Worm (Caenorhabditis elegans): Measurements from ENCODE around the gene cdh-1.

Gene cdh-1

DNA sequence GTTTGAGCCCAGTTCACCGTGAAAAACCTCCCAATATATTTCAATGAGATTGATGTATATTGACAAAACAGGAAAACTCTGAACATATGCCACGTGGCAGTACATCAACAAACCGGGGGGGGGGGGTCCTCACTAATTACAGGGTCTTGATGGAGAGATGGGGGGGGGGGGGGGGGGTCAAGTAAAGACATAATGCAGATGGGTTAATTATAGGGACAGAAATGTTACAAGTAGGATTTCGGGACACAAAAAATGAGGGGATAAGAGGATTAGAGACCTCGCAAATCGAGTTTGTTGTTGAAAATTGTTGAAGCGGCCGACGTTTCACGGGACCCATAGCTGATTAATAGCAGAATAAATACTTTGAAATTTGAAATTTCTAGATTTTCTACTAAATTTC is 2.2 kb downstream of the cdh-1 start (continued):
- no peak for TF ChIP-seq ceh-63 (GFP tag; optimal IDR thresholded peaks at IDR 0.05)
- TF ChIP-seq ceh-90 (tag; optimal IDR thresholded peaks at IDR 0.05), result no peak

DNA sequence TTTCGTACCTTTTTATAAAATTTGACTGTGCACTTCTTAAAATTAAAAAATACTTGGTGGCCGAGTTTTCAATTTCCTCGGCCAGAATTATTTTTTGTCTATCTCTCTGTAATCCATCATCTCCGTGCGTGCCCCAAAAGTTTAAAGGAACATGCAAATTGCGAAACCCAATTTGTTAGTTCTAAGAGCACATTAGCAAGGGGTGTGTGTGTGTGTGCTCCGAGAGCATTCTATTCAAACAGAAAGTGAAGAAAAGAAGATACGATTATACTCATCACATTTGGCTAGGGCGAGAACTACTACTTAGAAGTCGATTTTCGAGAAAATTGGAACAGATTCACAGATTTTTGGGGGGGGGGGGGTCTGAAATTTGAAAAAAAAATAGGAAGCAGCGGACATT is 3.3 kb downstream of the cdh-1 start:
- TF ChIP-seq nhr-19 (GFP tag; conservative IDR thresholded peaks at IDR 0.05) (no peak), ama-1 (optimal IDR thresholded peaks at IDR 0.05) (no peak), nhr-77 (tag; optimal IDR thresholded peaks at IDR 0.05) (no peak), ces-1 (GFP tag; optimal IDR thresholded peaks at IDR 0.05) (peak; percentile 74), irx-1 (tag; optimal IDR thresholded peaks at IDR 0.05) (no peak), lin-14 (GFP tag; optimal IDR thresholded peaks at IDR 0.05) (peak; percentile 55), elt-3 (tag; optimal IDR thresholded peaks at IDR 0.05) (no peak), lir-3 (tag; optimal IDR thresholded peaks at IDR 0.05; ENCODE audit: poor library complexity) (no peak), aly-2 (tag; optimal IDR thresholded peaks at IDR 0.05) (no peak), nhr-84 (tag; optimal IDR thresholded peaks at IDR 0.05) (no peak), ceh-90 (tag; optimal IDR thresholded peaks at IDR 0.05) (no peak), lin-39 (tag; optimal IDR thresholded peaks at IDR 0.05) (no peak), nhr-237 (tag; optimal IDR thresholded peaks at IDR 0.05) (no peak), egl-13 (tag; optimal IDR thresholded peaks at IDR 0.05) (no peak), ztf-11 (tag; optimal IDR thresholded peaks at IDR 0.05) (no peak), C34B4.2 (tag; optimal IDR thresholded peaks at IDR 0.05) (no peak), nhr-85 (tag) (peak; percentile 9), efl-3 (GFP tag; optimal IDR thresholded peaks at IDR 0.05) (no peak), nhr-28 (tag; optimal IDR thresholded peaks at IDR 0.05) (no peak), ceh-82 (tag; optimal IDR thresholded peaks at IDR 0.05) (no peak), unc-130 (tag; optimal IDR thresholded peaks at IDR 0.05) (no peak), fkh-10 (GFP tag; optimal IDR thresholded peaks at IDR 0.05) (peak; percentile 54), nhr-71 (tag; optimal IDR thresholded peaks at IDR 0.05) (no peak), unc-86 (tag; optimal IDR thresholded peaks at IDR 0.05) (no peak), mdl-1 (tag; optimal IDR thresholded peaks at IDR 0.05) (no peak), hpl-2 (GFP tag; optimal IDR thresholded peaks at IDR 0.05) (no peak)

DNA sequence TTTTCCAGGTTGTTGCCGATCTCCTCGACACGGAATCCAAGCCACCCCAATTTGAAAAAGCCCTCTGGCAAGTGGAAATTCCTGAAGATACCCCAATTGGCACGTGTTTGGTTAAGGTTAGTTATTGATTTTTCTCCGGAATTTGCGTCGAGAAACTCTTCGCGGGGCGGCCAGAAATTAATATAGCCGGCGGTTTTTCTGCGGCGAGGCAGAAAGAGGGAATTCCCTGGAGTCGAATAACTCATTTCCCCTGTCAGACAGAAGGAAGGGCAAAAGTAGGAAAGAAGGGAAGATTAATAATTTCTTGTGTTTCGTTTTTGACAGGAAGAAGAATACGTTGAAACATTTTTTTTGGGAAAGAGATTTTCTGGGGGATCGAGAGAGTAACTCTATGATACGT is 7.9 kb downstream of the cdh-1 start:
- TF ChIP-seq unc-62 (GFP tag; optimal IDR thresholded peaks at IDR 0.05), result no peak
- TF ChIP-seq ceh-63 (GFP tag; optimal IDR thresholded peaks at IDR 0.05), result no peak
- no peak for TF ChIP-seq rnt-1 (tag; optimal IDR thresholded peaks at IDR 0.05)
- TF ChIP-seq aha-1 (tag; optimal IDR thresholded peaks at IDR 0.05), result no peak
- no peak for TF ChIP-seq Y116A8C.19 (tag; optimal IDR thresholded peaks at IDR 0.05; ENCODE audit: borderline replicate concordance)
- no peak for TF ChIP-seq ztf-4 (tag; optimal IDR thresholded peaks at IDR 0.05)
- TF ChIP-seq nhr-71 (tag; optimal IDR thresholded peaks at IDR 0.05), result no peak
- TF ChIP-seq nhr-84 (tag; optimal IDR thresholded peaks at IDR 0.05), result no peak
- no peak for TF ChIP-seq fos-1 (tag; optimal IDR thresholded peaks at IDR 0.05)
- TF ChIP-seq unc-86 (tag; optimal IDR thresholded peaks at IDR 0.05), result no peak
- no peak for TF ChIP-seq lin-35 (GFP tag; optimal IDR thresholded peaks at IDR 0.05)
- no peak for TF ChIP-seq lin-39 (tag; optimal IDR thresholded peaks at IDR 0.05)
- TF ChIP-seq pag-3 (tag; optimal IDR thresholded peaks at IDR 0.05; ENCODE audit: borderline replicate concordance, insufficient read depth), result no peak
- no peak for TF ChIP-seq ceh-8 (GFP tag; optimal IDR thresholded peaks at IDR 0.05)
- TF ChIP-seq lin-13 (GFP tag; optimal IDR thresholded peaks at IDR 0.05), result no peak
- TF ChIP-seq lsy-2 (tag; optimal IDR thresholded peaks at IDR 0.05), result no peak
- TF ChIP-seq dsc-1 (tag; optimal IDR thresholded peaks at IDR 0.05), result no peak
- no peak for TF ChIP-seq unc-130 (tag; optimal IDR thresholded peaks at IDR 0.05)
- no peak for TF ChIP-seq aly-2 (tag; optimal IDR thresholded peaks at IDR 0.05)
- TF ChIP-seq snpc-4 (tag; optimal IDR thresholded peaks at IDR 0.05), result no peak
